Fruit fly (Drosophila melanogaster) whole organism, embryonic: Measurements from ENCODE around the gene CG10702.

Experiments
- Antp ChIP-seq: fragments of 200-800 bp; sonication (Bioruptor generic); optimal IDR thresholded peaks from 3 replicates; lab custom pipeline; 2016; ENCODE audit warnings: missing biosample characterization, missing genetic modification characterization
- CG12391 ChIP-seq: fragments of 200-800 bp; sonication (Bioruptor generic); optimal IDR thresholded peaks from 3 replicates; lab custom pipeline; 2018; ENCODE audit warnings: missing biosample characterization, mild to moderate bottlenecking, missing genetic modification characterization, moderate library complexity
- CG12769 ChIP-seq: fragments of 200-800 bp; sonication (Bioruptor generic); optimal IDR thresholded peaks from 2 replicates; lab custom pipeline; 2019; ENCODE audit warnings: missing biosample characterization, mild to moderate bottlenecking, missing genetic modification characterization, moderate library complexity
- CG14441 ChIP-seq: fragments of 200-800 bp; sonication (Bioruptor generic); IDR thresholded peaks from 2 replicates; pipeline ENCODE4 v1.3.6; 2022; ENCODE audit warnings: missing biosample characterization, missing genetic modification characterization
- CG1529 ChIP-seq: fragments of 200-800 bp; sonication (Bioruptor generic); optimal IDR thresholded peaks from 3 replicates; lab custom pipeline; 2018; ENCODE audit warnings: missing biosample characterization, missing genetic modification characterization
- CG15514 ChIP-seq: fragments of 200-800 bp; sonication (Bioruptor generic); optimal IDR thresholded peaks from 3 replicates; lab custom pipeline; 2017; ENCODE audit warnings: missing biosample characterization, missing genetic modification characterization, mild to moderate bottlenecking, moderate library complexity, missing genetic modification reagents
- CG15601 ChIP-seq: fragments of 200-800 bp; sonication (Bioruptor generic); optimal IDR thresholded peaks from 3 replicates; lab custom pipeline; 2019; ENCODE audit warnings: missing biosample characterization, mild to moderate bottlenecking, missing genetic modification characterization, moderate library complexity
- CG18599 ChIP-seq: fragments of 200-800 bp; sonication (Bioruptor generic); optimal IDR thresholded peaks from 3 replicates; lab custom pipeline; 2017; ENCODE audit warnings: missing biosample characterization, missing genetic modification characterization, mild to moderate bottlenecking, moderate library complexity, missing genetic modification reagents
- CG2116 ChIP-seq: fragments of 200-800 bp; sonication (Bioruptor generic); optimal IDR thresholded peaks from 3 replicates; lab custom pipeline; 2018; ENCODE audit warnings: missing biosample characterization, mild to moderate bottlenecking, missing genetic modification characterization
- CG2202 ChIP-seq: fragments of 200-800 bp; sonication (Bioruptor generic); optimal IDR thresholded peaks from 2 replicates; lab custom pipeline; 2018; ENCODE audit warnings: missing biosample characterization, mild to moderate bottlenecking, missing genetic modification characterization
- CG42726 ChIP-seq: fragments of 200-800 bp; sonication (Bioruptor generic); IDR thresholded peaks from 2 replicates; pipeline ENCODE4 v1.3.6; 2022; ENCODE audit warnings: missing biosample characterization, missing genetic modification characterization; ENCODE audit not compliant: partially characterized antibody
- CG4854 ChIP-seq: fragments of 200-800 bp; sonication (Bioruptor generic); optimal IDR thresholded peaks from 2 replicates; lab custom pipeline; 2016; ENCODE audit warnings: missing biosample characterization, missing genetic modification characterization, inconsistent platforms
- CG6254 ChIP-seq: fragments of 200-800 bp; sonication (Bioruptor generic); optimal IDR thresholded peaks from 3 replicates; lab custom pipeline; 2017; ENCODE audit warnings: mild to moderate bottlenecking, missing biosample characterization, missing genetic modification reagents, missing genetic modification characterization
- CG8089 ChIP-seq: fragments of 200-800 bp; sonication (Bioruptor generic); optimal IDR thresholded peaks from 3 replicates; lab custom pipeline; 2016; ENCODE audit warnings: missing biosample characterization, missing genetic modification characterization
- Camta ChIP-seq: fragments of 200-800 bp; sonication (Bioruptor generic); optimal IDR thresholded peaks from 2 replicates; lab custom pipeline; 2016; ENCODE audit warnings: missing biosample characterization, missing genetic modification characterization
- Dad ChIP-seq: fragments of 200-800 bp; sonication (Bioruptor generic); optimal IDR thresholded peaks from 3 replicates; lab custom pipeline; 2016; ENCODE audit warnings: missing biosample characterization, missing genetic modification characterization
- Deaf1 ChIP-seq: fragments of 200-800 bp; optimal IDR thresholded peaks from 3 replicates; lab custom pipeline; 2019; ENCODE audit warnings: missing biosample characterization, mild to moderate bottlenecking, missing genetic modification characterization, moderate library complexity
- Dip2 ChIP-seq: fragments of 200-800 bp; sonication (Bioruptor generic); IDR thresholded peaks from 2 replicates; pipeline ENCODE4 v1.3.6; 2022; ENCODE audit warnings: missing biosample characterization, missing genetic modification characterization
- Dll ChIP-seq: fragments of 200-800 bp; sonication (Bioruptor generic); IDR thresholded peaks from 4 replicates; pipeline ENCODE4 v1.3.6; 2022; ENCODE audit warnings: missing biosample characterization, missing genetic modification characterization; ENCODE audit not compliant: partially characterized antibody
- HLH4C ChIP-seq: fragments of 200-800 bp; sonication (Bioruptor generic); IDR thresholded peaks from 3 replicates; pipeline ENCODE4 v1.3.6; 2022; ENCODE audit warnings: missing biosample characterization, missing genetic modification characterization; ENCODE audit not compliant: partially characterized antibody
- Lhr ChIP-seq: fragments of 200-800 bp; sonication (Bioruptor generic); optimal IDR thresholded peaks from 3 replicates; lab custom pipeline; 2017; ENCODE audit warnings: mild to moderate bottlenecking, missing biosample characterization, missing genetic modification reagents, missing genetic modification characterization
- Mad ChIP-seq: fragments of 200-800 bp; sonication (Bioruptor generic); optimal IDR thresholded peaks from 2 replicates; lab custom pipeline; 2016; ENCODE audit warnings: missing biosample characterization, missing genetic modification characterization
- NC2α ChIP-seq: fragments of 200-800 bp; sonication (Bioruptor generic); optimal IDR thresholded peaks from 2 replicates; lab custom pipeline; 2016; ENCODE audit warnings: missing biosample characterization, missing genetic modification characterization
- Scr ChIP-seq: fragments of 200-800 bp; sonication (Bioruptor generic); IDR thresholded peaks from 2 replicates; pipeline ENCODE4 v1.3.6; 2022; ENCODE audit warnings: missing biosample characterization, missing genetic modification characterization; ENCODE audit not compliant: partially characterized antibody
- Sry-δ ChIP-seq: fragments of 200-800 bp; sonication (Bioruptor generic); optimal IDR thresholded peaks from 2 replicates; lab custom pipeline; 2016; ENCODE audit warnings: missing biosample characterization, missing genetic modification characterization
- TFAM ChIP-seq: fragments of 200-800 bp; sonication (Bioruptor generic); optimal IDR thresholded peaks from 2 replicates; lab custom pipeline; 2017; ENCODE audit warnings: missing biosample characterization, missing genetic modification characterization, inconsistent platforms
- Vsx1 ChIP-seq: fragments of 200-800 bp; sonication (Bioruptor generic); optimal IDR thresholded peaks from 2 replicates; lab custom pipeline; 2017; ENCODE audit warnings: missing biosample characterization, mild to moderate bottlenecking, missing genetic modification characterization, missing genetic modification reagents
- abd-A ChIP-seq: fragments of 200-800 bp; sonication (Bioruptor generic); optimal IDR thresholded peaks from 3 replicates; lab custom pipeline; 2019; ENCODE audit warnings: missing biosample characterization, mild to moderate bottlenecking, missing genetic modification characterization, moderate library complexity
- ac ChIP-seq: fragments of 200-800 bp; sonication (Bioruptor generic); optimal IDR thresholded peaks from 3 replicates; lab custom pipeline; 2017; ENCODE audit warnings: missing biosample characterization, mild to moderate bottlenecking, missing genetic modification characterization
- al ChIP-seq: fragments of 200-800 bp; sonication (Bioruptor generic); IDR thresholded peaks from 2 replicates; pipeline ENCODE4 v1.3.6; 2022; ENCODE audit warnings: missing biosample characterization, missing genetic modification characterization
- ara ChIP-seq: fragments of 200-800 bp; sonication (Bioruptor generic); IDR thresholded peaks from 2 replicates; pipeline ENCODE4 v1.3.6; 2022; ENCODE audit warnings: missing biosample characterization, missing genetic modification characterization
- cad ChIP-seq: fragments of >200 bp; optimal IDR thresholded peaks from 2 replicates; lab custom pipeline; 2017; ENCODE audit warnings: missing biosample characterization, missing genetic modification characterization
- grau ChIP-seq: fragments of 200-800 bp; optimal IDR thresholded peaks from 3 replicates; lab custom pipeline; 2019; ENCODE audit warnings: missing biosample characterization, mild to moderate bottlenecking, missing genetic modification characterization, moderate library complexity
- inv ChIP-seq: fragments of 200-800 bp; sonication (Bioruptor generic); IDR thresholded peaks from 2 replicates; pipeline ENCODE4 v1.3.6; 2022; ENCODE audit warnings: missing biosample characterization, missing genetic modification characterization; ENCODE audit not compliant: partially characterized antibody
- jing ChIP-seq: fragments of 200-800 bp; sonication (Bioruptor generic); optimal IDR thresholded peaks from 2 replicates; lab custom pipeline; 2018; ENCODE audit warnings: missing biosample characterization, mild to moderate bottlenecking, missing genetic modification characterization
- ken ChIP-seq: fragments of 200-800 bp; sonication (Bioruptor generic); IDR thresholded peaks from 3 replicates; pipeline ENCODE4 v1.3.6; 2022; ENCODE audit warnings: missing biosample characterization, missing genetic modification characterization
- knrl ChIP-seq: fragments of 200-800 bp; sonication (Bioruptor generic); IDR thresholded peaks from 3 replicates; pipeline ENCODE4 v1.3.6; 2022; ENCODE audit warnings: missing biosample characterization, missing genetic modification characterization; ENCODE audit not compliant: partially characterized antibody
- luna ChIP-seq: fragments of 200-800 bp; sonication (Bioruptor generic); optimal IDR thresholded peaks from 2 replicates; lab custom pipeline; 2016; ENCODE audit warnings: missing biosample characterization, missing genetic modification characterization
- mld ChIP-seq: fragments of 200-800 bp; sonication (Bioruptor generic); IDR thresholded peaks from 3 replicates; pipeline ENCODE4 v1.3.6; 2022; ENCODE audit warnings: missing biosample characterization, missing genetic modification characterization; ENCODE audit not compliant: partially characterized antibody
- pzg ChIP-seq: fragments of 200-800 bp; sonication (Bioruptor generic); optimal IDR thresholded peaks from 3 replicates; lab custom pipeline; 2018; ENCODE audit warnings: missing biosample characterization, mild to moderate bottlenecking, missing genetic modification characterization, moderate library complexity
- sc ChIP-seq, 3 experiments: fragments of >200 bp in 2 of 3; fragments of 200-800 bp in 1 of 3; sonication (Bioruptor generic) in 1 of 3; optimal IDR thresholded peaks; 2 replicates in 2 of 3; 3 replicates in 1 of 3; lab custom pipeline; 2017; ENCODE audit warnings: mild to moderate bottlenecking in 1 of 3, missing biosample characterization in 1 of 3, missing genetic modification characterization in 1 of 3, missing genetic modification reagents in 1 of 3
- sd ChIP-seq: fragments of 200-800 bp; sonication (Bioruptor generic); optimal IDR thresholded peaks from 3 replicates; lab custom pipeline; 2018; ENCODE audit warnings: missing biosample characterization, mild to moderate bottlenecking, missing genetic modification characterization, moderate library complexity
- sens-2 ChIP-seq: fragments of 200-800 bp; sonication (Bioruptor generic); IDR thresholded peaks from 2 replicates; pipeline ENCODE4 v1.3.6; 2022; ENCODE audit warnings: missing biosample characterization, missing genetic modification characterization
- slou ChIP-seq: fragments of 200-800 bp; sonication (Bioruptor generic); optimal IDR thresholded peaks from 3 replicates; lab custom pipeline; 2016; ENCODE audit warnings: missing biosample characterization, missing genetic modification characterization
- tna ChIP-seq: fragments of 200-800 bp; sonication (Bioruptor generic); IDR thresholded peaks from 2 replicates; pipeline ENCODE4 v1.3.6; 2022; ENCODE audit warnings: missing biosample characterization, missing genetic modification characterization; ENCODE audit not compliant: partially characterized antibody
- twi ChIP-seq: fragments of 200-800 bp; optimal IDR thresholded peaks from 2 replicates; lab custom pipeline; 2019; ENCODE audit warnings: missing biosample characterization, mild to moderate bottlenecking, missing genetic modification characterization, moderate library complexity
- unc-4 ChIP-seq: fragments of 200-800 bp; sonication (Bioruptor generic); IDR thresholded peaks from 2 replicates; pipeline ENCODE4 v1.3.6; 2022; ENCODE audit warnings: missing biosample characterization, missing genetic modification characterization; ENCODE audit not compliant: partially characterized antibody
- unpg ChIP-seq: fragments of 200-800 bp; sonication (Bioruptor generic); optimal IDR thresholded peaks from 3 replicates; lab custom pipeline; 2018; ENCODE audit warnings: missing biosample characterization, mild to moderate bottlenecking, missing genetic modification characterization, moderate library complexity
- vvl ChIP-seq: fragments of 200-800 bp; sonication (Bioruptor generic); IDR thresholded peaks from 2 replicates; pipeline ENCODE4 v1.3.6; 2022; ENCODE audit warnings: missing biosample characterization, missing genetic modification characterization
- zf30C ChIP-seq: fragments of 200-800 bp; sonication (Bioruptor generic); optimal IDR thresholded peaks from 3 replicates; lab custom pipeline; 2018; ENCODE audit warnings: missing biosample characterization, mild to moderate bottlenecking, missing genetic modification characterization

CG10702 gene

dm6 chr2L:19064706-19065105 is 4.9 kb downstream of the CG10702 start, which contains the start of gene CG17343 (continued):
- TF ChIP-seq Dad (no peak), CG15514 (peak; percentile 13), zf30C (GFP tag; lab: Kevin White, UChicago) (no peak), NC2α (GFP tag; lab: Kevin White, UChicago) (no peak), tna (peak; percentile 98), Lhr (GFP tag; lab: Kevin White, UChicago) (no peak), mld (GFP tag; lab: Robert Waterston, UW) (peak; percentile 98), abd-A (tag; lab: Kevin White, UChicago) (no peak), CG8089 (GFP tag; lab: Kevin White, UChicago) (no peak), CG42726 (GFP tag; lab: Robert Waterston, UW) (peak; percentile 48; the same call in 1 of the 2 replicates), CG14441 (no peak), Deaf1 (tag; lab: Kevin White, UChicago) (no peak), CG12391 (tag; lab: Kevin White, UChicago) (no peak), slou (no peak), Sry-δ (GFP tag; lab: Kevin White, UChicago) (peak; percentile 63), Vsx1 (no peak), CG4854 (GFP tag; lab: Kevin White, UChicago) (no peak), CG2116 (GFP tag; lab: Kevin White, UChicago) (peak; percentile 91), jing (no peak), Mad (GFP tag; lab: Kevin White, UChicago) (no peak), twi (tag; lab: Kevin White, UChicago) (no peak), knrl (GFP tag; lab: Robert Waterston, UW) (peak; percentile 72; the same call in 2 of the 3 replicates), sd (tag; lab: Kevin White, UChicago) (no peak), TFAM (GFP tag; lab: Kevin White, UChicago) (no peak), Antp (GFP tag; lab: Kevin White, UChicago) (no peak), CG18599 (no peak), unpg (GFP tag; lab: Kevin White, UChicago) (no peak), CG1529 (GFP tag; lab: Kevin White, UChicago) (no peak), CG12769 (tag; lab: Kevin White, UChicago) (no peak), CG2202 (tag; lab: Kevin White, UChicago) (no peak), cad (GFP tag; lab: Kevin White, UChicago) (no peak), inv (peak; percentile 81), Dip2 (GFP tag; lab: Robert Waterston, UW) (no peak), sc (optimal IDR thresholded peaks at IDR 0.05; lab: Kevin White, UChicago) (no peak), sc (GFP tag; optimal IDR thresholded peaks at IDR 0.05; lab: Kevin White, UChicago) (no peak), ac (GFP tag; lab: Kevin White, UChicago) (no peak), CG15601 (tag; lab: Kevin White, UChicago) (no peak), vvl (GFP tag; lab: Robert Waterston, UW) (no peak), luna (GFP tag; lab: Kevin White, UChicago) (no peak), pzg (GFP tag; lab: Kevin White, UChicago) (peak; percentile 44), Dll (peak; percentile 83), HLH4C (peak; percentile 99), sens-2 (GFP tag; lab: Robert Waterston, UW) (no peak), Scr (GFP tag; lab: Robert Waterston, UW) (peak; percentile 83), CG6254 (no peak), Camta (no peak), ara (GFP tag; lab: Robert Waterston, UW) (no peak), unc-4 (peak; percentile 72), grau (tag; lab: Kevin White, UChicago) (no peak), ken (GFP tag; lab: Robert Waterston, UW) (no peak), al (GFP tag; lab: Robert Waterston, UW) (no peak)
